Worm (Caenorhabditis elegans) whole organism, L1 larva: ENCODE measurements around the gene R08F11.4.
A peak's percentile ranks its signal among the peaks of the same experiment; 100 is the strongest.

Experiments used
- C34B4.2 ChIP-seq: sonication (generic microtip); optimal IDR thresholded peaks from 2 replicates; lab custom pipeline; 2017; ENCODE audit warnings: mild to moderate bottlenecking, missing genetic modification characterization, missing compliant biosample characterization
- Y116A8C.19 ChIP-seq: sonication (generic microtip); optimal IDR thresholded peaks from 2 replicates; lab custom pipeline; 2016; ENCODE audit warnings: missing compliant biosample characterization, missing genetic modification characterization, borderline replicate concordance
- alr-1 ChIP-seq: fragments of 200-800 bp; sonication (Bioruptor generic); optimal IDR thresholded peaks from 2 replicates; lab custom pipeline; 2018; ENCODE audit warnings: borderline replicate concordance, mild to moderate bottlenecking, missing genetic modification characterization, missing compliant biosample characterization
- aly-2 ChIP-seq: fragments of 150-350 bp; optimal IDR thresholded peaks from 2 replicates; lab custom pipeline; 2014; ENCODE audit warnings: missing biosample characterization, missing genetic modification characterization
- ama-1 ChIP-seq: fragments of 150-350 bp; optimal IDR thresholded peaks from 2 replicates; lab custom pipeline; 2014
- blmp-1 ChIP-seq: fragments of 150-350 bp; optimal IDR thresholded peaks from 2 replicates; lab custom pipeline; 2014; ENCODE audit warnings: missing biosample characterization, missing genetic modification characterization
- ceh-8 ChIP-seq: fragments of 200-800 bp; sonication (Bioruptor generic); optimal IDR thresholded peaks from 2 replicates; lab custom pipeline; 2018; ENCODE audit warnings: mild to moderate bottlenecking, missing genetic modification characterization, moderate library complexity, missing compliant biosample characterization
- ceh-90 ChIP-seq: sonication (generic microtip); optimal IDR thresholded peaks from 2 replicates; lab custom pipeline; 2016; ENCODE audit warnings: missing genetic modification characterization, missing compliant biosample characterization
- dsc-1 ChIP-seq: sonication (generic microtip); optimal IDR thresholded peaks from 2 replicates; lab custom pipeline; 2016; ENCODE audit warnings: mild to moderate bottlenecking, missing genetic modification characterization, missing compliant biosample characterization
- efl-3 ChIP-seq: fragments of 200-800 bp; sonication (Bioruptor generic); optimal IDR thresholded peaks from 2 replicates; lab custom pipeline; 2018; ENCODE audit warnings: mild to moderate bottlenecking, missing genetic modification characterization, missing compliant biosample characterization
- egl-13 ChIP-seq: sonication (generic microtip); optimal IDR thresholded peaks from 2 replicates; lab custom pipeline; 2016; ENCODE audit warnings: missing genotype, missing genetic modification reagents, missing genetic modification characterization, missing compliant biosample characterization
- egl-27 ChIP-seq, 2 experiments: fragments of 150-350 bp in 1 of 2; sonication (generic microtip); optimal IDR thresholded peaks; 3 replicates each; lab custom pipeline; 2017 to 2018; ENCODE audit warnings: missing biosample characterization in 2 of 2, missing genetic modification characterization in 2 of 2, missing genetic modification reagents in 2 of 2
- elt-2 ChIP-seq: sonication (generic microtip); optimal IDR thresholded peaks from 2 replicates; lab custom pipeline; 2016; ENCODE audit warnings: missing genetic modification characterization, mild to moderate bottlenecking, inconsistent platforms, missing compliant biosample characterization, missing genetic modification reagents
- fkh-10 ChIP-seq: sonication (generic microtip); optimal IDR thresholded peaks from 2 replicates; lab custom pipeline; 2017; ENCODE audit warnings: missing biosample characterization, missing genetic modification reagents, missing genetic modification characterization
- fkh-4 ChIP-seq: sonication (generic microtip); optimal IDR thresholded peaks from 2 replicates; lab custom pipeline; 2016; ENCODE audit warnings: missing compliant biosample characterization, missing genetic modification characterization, borderline replicate concordance
- fkh-8 ChIP-seq: sonication (generic microtip); optimal IDR thresholded peaks from 2 replicates; lab custom pipeline; 2016; ENCODE audit warnings: mild to moderate bottlenecking, missing genetic modification characterization, missing compliant biosample characterization
- grh-1 ChIP-seq: fragments of 200-800 bp; sonication (Bioruptor generic); IDR thresholded peaks from 2 replicates; pipeline ENCODE4 v1.3.6; 2022; ENCODE audit warnings: missing genetic modification reagents, missing genetic modification characterization, missing compliant biosample characterization
- hlh-17 ChIP-seq: fragments of 200-800 bp; sonication (Bioruptor generic); optimal IDR thresholded peaks from 2 replicates; lab custom pipeline; 2018; ENCODE audit warnings: missing genetic modification characterization, mild to moderate bottlenecking, missing compliant biosample characterization, moderate library complexity, borderline replicate concordance
- hlh-4 ChIP-seq: sonication (generic microtip); optimal IDR thresholded peaks from 2 replicates; lab custom pipeline; 2016; ENCODE audit warnings: mild to moderate bottlenecking, missing genetic modification characterization, missing compliant biosample characterization
- hpl-2 ChIP-seq: fragments of 150-350 bp; optimal IDR thresholded peaks from 2 replicates; lab custom pipeline; 2014; ENCODE audit warnings: missing biosample characterization, missing genetic modification reagents, missing genetic modification characterization
- isw-1 ChIP-seq: fragments of 200-800 bp; sonication (Bioruptor generic); IDR thresholded peaks from 2 replicates; pipeline ENCODE4 v1.3.6; 2022; ENCODE audit warnings: missing genetic modification characterization, missing compliant biosample characterization
- jun-1 ChIP-seq: fragments of 150-350 bp; optimal IDR thresholded peaks from 2 replicates; lab custom pipeline; 2014; ENCODE audit warnings: missing biosample characterization, missing genetic modification reagents, missing genetic modification characterization
- lin-35 ChIP-seq, 2 experiments: fragments of 150-350 bp; optimal IDR thresholded peaks; 2 replicates each; lab custom pipeline; 2014; ENCODE audit warnings: missing biosample characterization in 2 of 2, missing genetic modification characterization in 2 of 2, missing genetic modification reagents in 2 of 2
- lir-3 ChIP-seq: sonication (generic microtip); optimal IDR thresholded peaks from 2 replicates; lab custom pipeline; 2016; ENCODE audit warnings: mild to moderate bottlenecking, missing genetic modification characterization, moderate library complexity, missing compliant biosample characterization; ENCODE audit not compliant: poor library complexity
- lsy-2 ChIP-seq, 2 experiments: fragments of 150-350 bp; optimal IDR thresholded peaks; 2 replicates each; lab custom pipeline; 2014; ENCODE audit warnings: missing biosample characterization in 2 of 2, missing genetic modification characterization in 2 of 2
- mab-9 ChIP-seq: fragments of 200-800 bp; sonication (Bioruptor generic); IDR thresholded peaks from 2 replicates; pipeline ENCODE4 v1.3.6; 2022; ENCODE audit warnings: missing genetic modification reagents, missing genetic modification characterization, missing compliant biosample characterization
- mdl-1 ChIP-seq, 2 experiments: fragments of 150-350 bp; optimal IDR thresholded peaks; 2 replicates each; lab custom pipeline; 2014 to 2017; ENCODE audit warnings: missing biosample characterization in 2 of 2, missing genetic modification characterization in 2 of 2, inconsistent platforms in 1 of 2
- mef-2 ChIP-seq: fragments of 150-350 bp; optimal IDR thresholded peaks from 2 replicates; lab custom pipeline; 2014; ENCODE audit warnings: missing biosample characterization, missing genetic modification characterization
- nhr-11 ChIP-seq: fragments of 150-350 bp; optimal IDR thresholded peaks from 2 replicates; lab custom pipeline; 2014; ENCODE audit warnings: missing biosample characterization, missing genetic modification characterization
- nhr-12 ChIP-seq: sonication (generic microtip); optimal IDR thresholded peaks from 2 replicates; lab custom pipeline; 2017; ENCODE audit warnings: missing biosample characterization, missing genetic modification characterization
- nhr-20 ChIP-seq: sonication (generic microtip); optimal IDR thresholded peaks from 2 replicates; lab custom pipeline; 2016; ENCODE audit warnings: mild to moderate bottlenecking, missing genetic modification characterization, missing compliant biosample characterization
- nhr-237 ChIP-seq: fragments of 150-350 bp; optimal IDR thresholded peaks from 2 replicates; lab custom pipeline; 2014; ENCODE audit warnings: missing biosample characterization, missing genetic modification characterization
- nhr-47 ChIP-seq: sonication (generic microtip); optimal IDR thresholded peaks from 2 replicates; lab custom pipeline; 2016; ENCODE audit warnings: mild to moderate bottlenecking, missing genetic modification characterization, moderate library complexity, missing compliant biosample characterization
- nhr-71 ChIP-seq: sonication (generic microtip); optimal IDR thresholded peaks from 2 replicates; lab custom pipeline; 2016; ENCODE audit warnings: mild to moderate bottlenecking, missing genetic modification characterization, moderate library complexity, missing compliant biosample characterization
- nhr-77 ChIP-seq: fragments of 150-350 bp; optimal IDR thresholded peaks from 2 replicates; lab custom pipeline; 2014; ENCODE audit warnings: missing biosample characterization, missing genetic modification characterization
- nhr-84 ChIP-seq: sonication (generic microtip); optimal IDR thresholded peaks from 2 replicates; lab custom pipeline; 2017; ENCODE audit warnings: missing biosample characterization, missing genetic modification characterization
- nhr-85 ChIP-seq: sonication (generic microtip); peaks from one replicate; lab custom pipeline; 2016; ENCODE audit warnings: missing genetic modification characterization, inconsistent platforms, missing compliant biosample characterization
- nhr-90 ChIP-seq: sonication (generic microtip); optimal IDR thresholded peaks from 2 replicates; lab custom pipeline; 2016; ENCODE audit warnings: mild to moderate bottlenecking, missing genetic modification characterization, missing compliant biosample characterization; ENCODE audit not compliant: poor library complexity
- pag-3 ChIP-seq: sonication (generic microtip); optimal IDR thresholded peaks from 2 replicates; lab custom pipeline; 2017; ENCODE audit warnings: missing genetic modification characterization, mild to moderate bottlenecking, missing compliant biosample characterization, antibody characterized with exemption, borderline replicate concordance; ENCODE audit not compliant: insufficient read depth
- pax-3 ChIP-seq: fragments of 200-800 bp; sonication (Bioruptor generic); optimal IDR thresholded peaks from 2 replicates; lab custom pipeline; 2018; ENCODE audit warnings: mild to moderate bottlenecking, missing genetic modification characterization, moderate library complexity, missing compliant biosample characterization
- rnt-1 ChIP-seq: sonication (generic microtip); optimal IDR thresholded peaks from 2 replicates; lab custom pipeline; 2016; ENCODE audit warnings: mild to moderate bottlenecking, missing genetic modification characterization, moderate library complexity, missing compliant biosample characterization
- skn-1 ChIP-seq: fragments of 150-350 bp; optimal IDR thresholded peaks from 2 replicates; lab custom pipeline; 2014; ENCODE audit warnings: missing biosample characterization, missing genetic modification characterization
- sox-4 ChIP-seq: sonication (generic microtip); optimal IDR thresholded peaks from 2 replicates; lab custom pipeline; 2016; ENCODE audit warnings: missing genetic modification characterization, missing compliant biosample characterization
- sptf-1 ChIP-seq: fragments of 150-350 bp; optimal IDR thresholded peaks from 2 replicates; lab custom pipeline; 2014; ENCODE audit warnings: missing biosample characterization, missing genetic modification characterization
- swsn-7 ChIP-seq: sonication (generic microtip); optimal IDR thresholded peaks from 2 replicates; lab custom pipeline; 2016; ENCODE audit warnings: missing genetic modification characterization, missing compliant biosample characterization
- tlp-1 ChIP-seq: fragments of 150-350 bp; optimal IDR thresholded peaks from 2 replicates; lab custom pipeline; 2014; ENCODE audit warnings: missing biosample characterization, missing genetic modification characterization
- unc-98 ChIP-seq: fragments of 200-800 bp; sonication (Bioruptor generic); IDR thresholded peaks from 2 replicates; pipeline ENCODE4 v1.3.6; 2022; ENCODE audit warnings: missing genetic modification characterization, missing compliant biosample characterization
- vab-15 ChIP-seq: sonication (generic microtip); optimal IDR thresholded peaks from 2 replicates; lab custom pipeline; 2017; ENCODE audit warnings: missing genotype, mild to moderate bottlenecking, missing genetic modification characterization, missing compliant biosample characterization
- xbp-1 ChIP-seq: sonication (generic microtip); optimal IDR thresholded peaks from 2 replicates; lab custom pipeline; 2016; ENCODE audit warnings: missing genetic modification characterization, missing compliant biosample characterization
- zag-1 ChIP-seq: fragments of 150-350 bp; optimal IDR thresholded peaks from 2 replicates; lab custom pipeline; 2014; ENCODE audit warnings: missing biosample characterization, missing genetic modification characterization
- zip-4 ChIP-seq: fragments of 200-800 bp; sonication (Bioruptor generic); optimal IDR thresholded peaks from 2 replicates; lab custom pipeline; 2018; ENCODE audit warnings: mild to moderate bottlenecking, missing genetic modification characterization, moderate library complexity, missing compliant biosample characterization
- ztf-11 ChIP-seq, 2 experiments: sonication (generic microtip); optimal IDR thresholded peaks; 2 replicates each; lab custom pipeline; 2016 to 2017; ENCODE audit warnings: missing genetic modification characterization in 2 of 2, missing biosample characterization in 1 of 2, missing compliant biosample characterization in 1 of 2

The R08F11.4 gene

DNA sequence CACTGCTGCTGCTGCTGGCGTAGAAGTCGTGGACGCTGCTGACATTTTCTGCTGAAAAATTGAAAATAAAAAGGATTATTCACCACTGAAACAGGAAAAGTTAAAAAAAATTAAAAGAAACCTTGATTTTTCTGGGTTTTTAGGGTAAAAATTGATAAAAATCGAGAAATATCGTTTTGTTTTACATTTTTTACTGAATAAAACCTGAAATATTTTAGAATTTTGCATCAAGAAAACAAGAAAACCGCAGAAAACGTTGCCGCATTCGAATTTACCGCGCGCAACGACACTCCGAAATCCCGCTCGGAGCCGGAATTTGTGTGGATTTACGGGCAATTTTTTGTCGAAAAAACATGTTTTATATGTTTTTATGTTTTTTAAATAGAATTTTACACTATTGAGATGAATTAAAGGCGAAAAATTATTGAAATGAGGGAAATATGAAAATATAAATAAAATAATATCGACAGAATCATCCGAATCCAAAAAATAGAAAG lies 45.9 kb downstream of the R08F11.4 start, which contains the start of gene chk-1 (continued):
- peak; percentile 48 for TF ChIP-seq nhr-90 (tag; lab: Kevin White, UChicago)
- TF ChIP-seq nhr-77 (tag; lab: Kevin White, UChicago) = peak; percentile 22
- TF ChIP-seq pax-3 (tag; lab: Kevin White, UChicago) = no peak
- TF ChIP-seq nhr-71 (tag; lab: Kevin White, UChicago) = peak; percentile 77
- TF ChIP-seq fkh-4 = no peak
- peak; percentile 4 for TF ChIP-seq aly-2 (tag; lab: Kevin White, UChicago)
- no peak for TF ChIP-seq alr-1 (tag; lab: Kevin White, UChicago)
- TF ChIP-seq elt-2 = no peak
- TF ChIP-seq jun-1 (tag; lab: Kevin White, UChicago) = peak; percentile 6
- peak; percentile 69 for TF ChIP-seq nhr-20
- TF ChIP-seq nhr-47 = peak; percentile 76
- TF ChIP-seq sox-4 (tag; lab: Kevin White, UChicago) = no peak
- no peak for TF ChIP-seq nhr-237
- TF ChIP-seq mab-9 = no peak
- peak; percentile 91 to 96 for TF ChIP-seq lin-35 (GFP tag; optimal IDR thresholded peaks at IDR 0.05; lab: Kevin White, UChicago)
- no peak for TF ChIP-seq ama-1 (lab: Kevin White, UChicago)
- no peak for TF ChIP-seq hpl-2
- TF ChIP-seq zip-4 (GFP tag; lab: Kevin White, UChicago) = no peak
- peak; percentile 16 for TF ChIP-seq ceh-8
- peak; percentile 48 for TF ChIP-seq dsc-1
- no peak for TF ChIP-seq ceh-90 (tag; lab: Kevin White, UChicago)
- TF ChIP-seq hlh-4 = no peak
- TF ChIP-seq ztf-11 (tag; optimal IDR thresholded peaks at IDR 0.05; lab: Kevin White, UChicago) = peak in 1 of 2 experiments; percentile 29
- TF ChIP-seq C34B4.2 (tag; lab: Kevin White, UChicago) = no peak
- peak; percentile 25 for TF ChIP-seq isw-1 (GFP tag; lab: Robert Waterston, UW)
- peak; percentile 66 to 83 for TF ChIP-seq lsy-2 (tag; optimal IDR thresholded peaks at IDR 0.05; lab: Kevin White, UChicago)
- TF ChIP-seq zag-1 (tag; lab: Kevin White, UChicago) = no peak
- TF ChIP-seq nhr-11 (tag; lab: Kevin White, UChicago) = no peak
- TF ChIP-seq egl-13 = peak; percentile 46
- no peak for TF ChIP-seq sptf-1 (tag; lab: Kevin White, UChicago)
- peak; percentile 77 for TF ChIP-seq nhr-85
- no peak for TF ChIP-seq egl-27 (tag; optimal IDR thresholded peaks at IDR 0.05; lab: Kevin White, UChicago)
- no peak for TF ChIP-seq pag-3 (tag; lab: Kevin White, UChicago)
- TF ChIP-seq mdl-1 (tag; optimal IDR thresholded peaks at IDR 0.05; lab: Kevin White, UChicago) = peak in 1 of 2 experiments; percentile 60
- TF ChIP-seq blmp-1 = peak; percentile 61
- TF ChIP-seq Y116A8C.19 (tag; lab: Kevin White, UChicago) = no peak
- no peak for TF ChIP-seq nhr-84
- TF ChIP-seq grh-1 = peak; percentile 12; the same call in 1 of the 2 replicates
- TF ChIP-seq swsn-7 (tag; lab: Kevin White, UChicago) = peak; percentile 71
- TF ChIP-seq hlh-17 (GFP tag; lab: Kevin White, UChicago) = no peak
- TF ChIP-seq tlp-1 (tag; lab: Kevin White, UChicago) = no peak
- peak; percentile 69 for TF ChIP-seq fkh-8 (tag; lab: Kevin White, UChicago)
- TF ChIP-seq efl-3 (GFP tag; lab: Kevin White, UChicago) = no peak
- peak; percentile 88 for TF ChIP-seq skn-1
- TF ChIP-seq nhr-12 = no peak
- no peak for TF ChIP-seq lir-3 (tag; lab: Kevin White, UChicago)
- peak; percentile 13 for TF ChIP-seq mef-2 (tag; lab: Kevin White, UChicago)
- peak; percentile 82 for TF ChIP-seq rnt-1 (tag; lab: Kevin White, UChicago)
- no peak for TF ChIP-seq unc-98 (GFP tag; lab: Robert Waterston, UW)
- TF ChIP-seq vab-15 (tag; lab: Kevin White, UChicago) = no peak
- TF ChIP-seq xbp-1 (tag; lab: Kevin White, UChicago) = peak; percentile 67
- peak; percentile 12 for TF ChIP-seq fkh-10
